Fruit fly (Drosophila melanogaster) Kc167 (cell line): Measurements from ENCODE around the gene CG3386.

Experiments used
- Sin3A ChIP-seq: fragments of >200 bp; optimal IDR thresholded peaks from 2 replicates; lab custom pipeline; 2018; ENCODE audit warnings: missing external identifiers
- h ChIP-seq: fragments of >200 bp; optimal IDR thresholded peaks from 3 replicates; lab custom pipeline; 2018; ENCODE audit warnings: missing external identifiers
- insv ChIP-seq: fragments of >200 bp; optimal IDR thresholded peaks from 3 replicates; lab custom pipeline; 2018; ENCODE audit warnings: missing external identifiers
- psq ChIP-seq: fragments of >200 bp; optimal IDR thresholded peaks from 2 replicates; lab custom pipeline; 2017; ENCODE audit warnings: missing external identifiers

dm6 chr3L:642865-643738, 39.2 kb downstream of the CG3386 start:
- no peak for TF ChIP-seq insv (lab: Kevin White, UChicago)
- no peak for TF ChIP-seq Sin3A (lab: Kevin White, UChicago)
- TF ChIP-seq psq (lab: Kevin White, UChicago) = no peak
- no peak for TF ChIP-seq h (lab: Kevin White, UChicago)
